Fruit fly (Drosophila melanogaster): ENCODE results near the gene PIG-B.

The PIG-B gene

DNA sequence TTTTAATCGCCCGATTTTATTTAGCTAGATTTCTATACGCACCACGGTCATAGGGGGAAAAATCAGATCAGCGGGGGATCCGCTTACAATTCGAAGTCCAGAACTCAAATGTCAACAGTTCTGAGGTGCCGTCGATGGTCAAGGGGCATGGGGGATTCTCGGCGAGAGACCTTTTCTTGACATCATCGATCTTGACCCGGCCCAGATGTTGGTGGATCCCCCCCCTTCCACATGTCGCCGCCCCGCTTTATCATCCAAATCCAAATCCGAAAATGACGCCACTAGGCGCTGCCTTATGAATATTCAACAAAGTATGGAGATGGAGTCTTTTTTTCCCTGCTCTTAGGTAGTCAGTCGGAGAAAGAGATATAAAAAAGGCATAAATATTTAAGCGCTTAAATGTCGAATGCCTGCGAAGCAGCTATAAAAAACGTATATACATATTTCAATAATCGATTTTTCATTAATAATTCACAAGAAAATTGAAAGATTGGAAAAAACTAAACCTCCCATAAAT, 36.8 kb downstream of the PIG-B start:
- TF ChIP-seq CG10669 (GFP tag; optimal IDR thresholded peaks at IDR 0.05): no peak
- no peak for TF ChIP-seq CG15336 (GFP tag; IDR thresholded peaks at IDR 0.05)
- no peak for TF ChIP-seq CG31627 (GFP tag; optimal IDR thresholded peaks at IDR 0.05)
- no peak for TF ChIP-seq CG6854 (GFP tag; optimal IDR thresholded peaks at IDR 0.05)
- TF ChIP-seq Sox102F (GFP tag; optimal IDR thresholded peaks at IDR 0.05): no peak
- no peak for TF ChIP-seq CG11294 (GFP tag; IDR thresholded peaks at IDR 0.05)
- no peak for TF ChIP-seq acj6 (GFP tag; optimal IDR thresholded peaks at IDR 0.05)
- no peak for TF ChIP-seq CG6163 (GFP tag; IDR thresholded peaks at IDR 0.05)
- TF ChIP-seq CG10631 (GFP tag; optimal IDR thresholded peaks at IDR 0.05): no peak
- TF ChIP-seq Ets21C (GFP tag; optimal IDR thresholded peaks at IDR 0.05): no peak
- no peak for TF ChIP-seq CG16779 (tag; optimal IDR thresholded peaks at IDR 0.05)
- TF ChIP-seq CG6808 (GFP tag; optimal IDR thresholded peaks at IDR 0.05): no peak
- no peak for TF ChIP-seq CG1621 (tag; optimal IDR thresholded peaks at IDR 0.05)
- TF ChIP-seq Hr4 (GFP tag; optimal IDR thresholded peaks at IDR 0.05): no peak
- TF ChIP-seq Sox14 (GFP tag; optimal IDR thresholded peaks at IDR 0.05): no peak
- TF ChIP-seq CG8319 (GFP tag; optimal IDR thresholded peaks at IDR 0.05): no peak
- no peak for TF ChIP-seq svp (GFP tag)

- TF ChIP-seq spab (GFP tag; optimal IDR thresholded peaks at IDR 0.05) (no peak), Gug (GFP tag; IDR thresholded peaks at IDR 0.05) (no peak), Sox15 (GFP tag; optimal IDR thresholded peaks at IDR 0.05) (no peak), fd85E (GFP tag; optimal IDR thresholded peaks at IDR 0.05) (no peak), CG4318 (GFP tag; optimal IDR thresholded peaks at IDR 0.05) (no peak), Eip93F (GFP tag; optimal IDR thresholded peaks at IDR 0.05) (no peak), dsx (GFP tag; optimal IDR thresholded peaks at IDR 0.05; ENCODE audit: poor library complexity, severe bottlenecking) (no peak), CG32006 (GFP tag; optimal IDR thresholded peaks at IDR 0.05) (no peak), Ets96B (tag; optimal IDR thresholded peaks at IDR 0.05) (no peak)
These were observed 37.7 kb downstream of the PIG-B start for dm6 chr3L:3848687-3849270.

- TF ChIP-seq salr (GFP tag; optimal IDR thresholded peaks at IDR 0.05) (no peak), Sox14 (GFP tag; optimal IDR thresholded peaks at IDR 0.05) (no peak), Lpt (GFP tag; optimal IDR thresholded peaks at IDR 0.05) (no peak), fd59A (GFP tag; optimal IDR thresholded peaks at IDR 0.05) (no peak), CG9139 (GFP tag; optimal IDR thresholded peaks at IDR 0.05) (no peak), CG6276 (GFP tag; optimal IDR thresholded peaks at IDR 0.05) (no peak)
These were observed 38.7 kb downstream of the PIG-B start for dm6 chr3L:3849763-3850162.

- TF ChIP-seq CG8119 (GFP tag; IDR thresholded peaks at IDR 0.05): no peak
- no peak for TF ChIP-seq CG11762 (GFP tag; optimal IDR thresholded peaks at IDR 0.05; ENCODE audit: insufficient read depth)
- no peak for TF ChIP-seq svp (GFP tag)
These were observed 39.4 kb downstream of the PIG-B start for dm6 chr3L:3850477-3850876.

- no peak for TF ChIP-seq CG15336 (GFP tag; IDR thresholded peaks at IDR 0.05)
- no peak for TF ChIP-seq CG9139 (GFP tag; optimal IDR thresholded peaks at IDR 0.05)
- TF ChIP-seq pdm3 (GFP tag; optimal IDR thresholded peaks at IDR 0.05): no peak
- no peak for TF ChIP-seq Eip75B (GFP tag; optimal IDR thresholded peaks at IDR 0.05)
- TF ChIP-seq CG11294 (GFP tag; IDR thresholded peaks at IDR 0.05): no peak
- TF ChIP-seq OdsH (GFP tag; optimal IDR thresholded peaks at IDR 0.05): no peak
- no peak for TF ChIP-seq Met (GFP tag; optimal IDR thresholded peaks at IDR 0.05)
- no peak for TF ChIP-seq ss (GFP tag; optimal IDR thresholded peaks at IDR 0.05)
- TF ChIP-seq fkh (GFP tag; optimal IDR thresholded peaks at IDR 0.05): no peak
- no peak for TF ChIP-seq CG3032 (tag; optimal IDR thresholded peaks at IDR 0.05)
- no peak for TF ChIP-seq CG3919 (GFP tag; optimal IDR thresholded peaks at IDR 0.05)
- no peak for TF ChIP-seq fd59A (GFP tag; optimal IDR thresholded peaks at IDR 0.05)
- no peak for TF ChIP-seq CG10631 (GFP tag; optimal IDR thresholded peaks at IDR 0.05)
- TF ChIP-seq svp (GFP tag): no peak
- no peak for TF ChIP-seq Sox14 (GFP tag; optimal IDR thresholded peaks at IDR 0.05)
- no peak for TF ChIP-seq CG34406 (GFP tag; optimal IDR thresholded peaks at IDR 0.05)
- TF ChIP-seq achi (GFP tag; optimal IDR thresholded peaks at IDR 0.05): no peak
- no peak for TF ChIP-seq CG32006 (GFP tag; optimal IDR thresholded peaks at IDR 0.05)
- TF ChIP-seq net (GFP tag; optimal IDR thresholded peaks at IDR 0.05): no peak
These were observed 40.0 kb downstream of the PIG-B start for dm6 chr3L:3851048-3851447.
